Fruit fly (Drosophila melanogaster): ENCODE data around the gene slo.

slo gene

dm6 chr3R:24626003-24626486, 36.2 kb upstream of the slo start (continued):
- TF ChIP-seq pan (optimal IDR thresholded peaks at IDR 0.05) = no peak
- TF ChIP-seq pan (GFP tag; optimal IDR thresholded peaks at IDR 0.05 in 1 of 2, IDR thresholded peaks at IDR 0.05 in 1 of 2) = peak in 1 of 2 experiments; percentile 67
- TF ChIP-seq Med (GFP tag) = peak; percentile 82
- peak; percentile 3 for TF ChIP-seq Bdp1 (GFP tag; optimal IDR thresholded peaks at IDR 0.05)
- peak; percentile 70 for TF ChIP-seq Ptx1 (GFP tag; IDR thresholded peaks at IDR 0.05)
- 0 out of 3 replicates have a peak, but pooled peaks have one; percentile 57 for TF ChIP-seq CG11695 (GFP tag; IDR thresholded peaks at IDR 0.05)
- peak; percentile 53; the same call in 1 of the 2 replicates for TF ChIP-seq CG14014 (GFP tag; IDR thresholded peaks at IDR 0.05)
- peak; percentile 53 for TF ChIP-seq cg (GFP tag; optimal IDR thresholded peaks at IDR 0.05)
- TF ChIP-seq CG10366 (GFP tag; IDR thresholded peaks at IDR 0.05) = peak; percentile 22; the same call in 1 of the 2 replicates
- TF ChIP-seq Fer2 (tag; optimal IDR thresholded peaks at IDR 0.05) = no peak
- TF ChIP-seq prd (optimal IDR thresholded peaks at IDR 0.05) = no peak
- peak; percentile 31; the same call in 1 of the 3 replicates for TF ChIP-seq prd (GFP tag; IDR thresholded peaks at IDR 0.05)
- TF ChIP-seq sens (GFP tag) = peak; percentile 82
- TF ChIP-seq Dip3 (GFP tag; optimal IDR thresholded peaks at IDR 0.05) = peak; percentile 4
- TF ChIP-seq CG11093 (GFP tag; IDR thresholded peaks at IDR 0.05) = 0 out of 3 replicates have a peak, but pooled peaks have one; percentile 14
- TF ChIP-seq NK7.1 (GFP tag; optimal IDR thresholded peaks at IDR 0.05) = peak; percentile 0
- TF ChIP-seq CG30403 (GFP tag; optimal IDR thresholded peaks at IDR 0.05) = peak; percentile 34
- peak; percentile 59 for TF ChIP-seq CG14441 (GFP tag; IDR thresholded peaks at IDR 0.05)
- TF ChIP-seq B-H1 (GFP tag; IDR thresholded peaks at IDR 0.05) = no peak
- TF ChIP-seq CG8924 (tag; optimal IDR thresholded peaks at IDR 0.05) = peak; percentile 24
- peak in 1 of 2 experiments; percentile 12 for TF ChIP-seq chif (GFP tag; optimal IDR thresholded peaks at IDR 0.05)
- no peak for TF ChIP-seq Lpt (GFP tag; optimal IDR thresholded peaks at IDR 0.05)
- TF ChIP-seq CG17359 (tag; optimal IDR thresholded peaks at IDR 0.05) = peak; percentile 50
- no peak for TF ChIP-seq hth (optimal IDR thresholded peaks at IDR 0.05)
- peak; percentile 22 for TF ChIP-seq CG12104 (GFP tag; optimal IDR thresholded peaks at IDR 0.05)
- TF ChIP-seq phol (tag; optimal IDR thresholded peaks at IDR 0.05) = peak; percentile 29
- peak; percentile 26 for TF ChIP-seq fd96Cb (tag; optimal IDR thresholded peaks at IDR 0.05)
- peak; percentile 38 for TF ChIP-seq CG7786 (GFP tag; optimal IDR thresholded peaks at IDR 0.05)
- peak; percentile 43; the same call in 1 of the 2 replicates for TF ChIP-seq Drgx (GFP tag; IDR thresholded peaks at IDR 0.05)
- TF ChIP-seq pho (GFP tag; optimal IDR thresholded peaks at IDR 0.05) = peak; percentile 18
- TF ChIP-seq CG3995 (GFP tag; optimal IDR thresholded peaks at IDR 0.05) = no peak
- TF ChIP-seq E2f1 (GFP tag; IDR thresholded peaks at IDR 0.05) = peak; percentile 34; the same call in 1 of the 2 replicates
- TF ChIP-seq CG43689 (GFP tag; IDR thresholded peaks at IDR 0.05) = peak; percentile 30; the same call in 1 of the 2 replicates
- TF ChIP-seq eyg (GFP tag; optimal IDR thresholded peaks at IDR 0.05) = no peak
- peak; percentile 40 for TF ChIP-seq CG8388 (GFP tag; optimal IDR thresholded peaks at IDR 0.05)
- TF ChIP-seq hkb (optimal IDR thresholded peaks at IDR 0.05) = no peak
- peak; percentile 33; the same call in 1 of the 2 replicates for TF ChIP-seq hkb (GFP tag; IDR thresholded peaks at IDR 0.05)
- 0 out of 2 replicates have a peak, but pooled peaks have one; percentile 8 for TF ChIP-seq sob (GFP tag; IDR thresholded peaks at IDR 0.05)
- peak in 1 of 2 experiments; percentile 28 for TF ChIP-seq bsh (GFP tag; optimal IDR thresholded peaks at IDR 0.05)
- TF ChIP-seq CG7987 (GFP tag; optimal IDR thresholded peaks at IDR 0.05) = peak; percentile 12
- TF ChIP-seq CG3281 (GFP tag; optimal IDR thresholded peaks at IDR 0.05) = peak; percentile 42
- peak; percentile 43; the same call in 1 of the 2 replicates for TF ChIP-seq Xrp1 (GFP tag; IDR thresholded peaks at IDR 0.05)
- TF ChIP-seq D19A (tag; optimal IDR thresholded peaks at IDR 0.05) = peak; percentile 95
- no peak for TF ChIP-seq crc (GFP tag; optimal IDR thresholded peaks at IDR 0.05)
- TF ChIP-seq tin (GFP tag; optimal IDR thresholded peaks at IDR 0.05) = peak; percentile 15
- no peak for TF ChIP-seq CG7357 (GFP tag; IDR thresholded peaks at IDR 0.05)
- peak; percentile 9 for TF ChIP-seq Ssrp (tag; optimal IDR thresholded peaks at IDR 0.05)
- peak; percentile 14 for TF ChIP-seq CG8089 (GFP tag; optimal IDR thresholded peaks at IDR 0.05)
- no peak for TF ChIP-seq CG1832 (GFP tag; optimal IDR thresholded peaks at IDR 0.05)
- peak; percentile 26 for TF ChIP-seq Fer1 (GFP tag; optimal IDR thresholded peaks at IDR 0.05)
- 0 out of 2 replicates have a peak, but pooled peaks have one; percentile 19 for TF ChIP-seq bowl (GFP tag; IDR thresholded peaks at IDR 0.05)
- TF ChIP-seq CG14965 (GFP tag; optimal IDR thresholded peaks at IDR 0.05; ENCODE audit: borderline replicate concordance) = no peak
